2 worm cellular contexts compared by ENCODE assay signal in genomic region chrV:9690728-9691127, ce11.
A peak's percentile ranks its signal among the peaks of the same experiment; 100 is the strongest.
TF ChIP-seq lines count a peak whose summit lies in the region.

No protein-coding gene starts in this region.

TF ChIP-seq in whole organism, L2 larva, 48 proteins besides CTCF, POLR2A, EP300 and RAD21 (continued from another document):
- TF ChIP-seq elt-3 (tag; optimal IDR thresholded peaks at IDR 0.05; lab: Kevin White, UChicago) = no peak
- TF ChIP-seq crh-2 (tag; optimal IDR thresholded peaks at IDR 0.05; lab: Kevin White, UChicago) = peak; percentile 58
- TF ChIP-seq F13H6.1 (tag; optimal IDR thresholded peaks at IDR 0.05; lab: Kevin White, UChicago) = peak; percentile 4
- no peak for TF ChIP-seq lin-13 (GFP tag; optimal IDR thresholded peaks at IDR 0.05; lab: Kevin White, UChicago)
- TF ChIP-seq blmp-1 (tag; optimal IDR thresholded peaks at IDR 0.05; lab: Kevin White, UChicago; ENCODE audit: insufficient read depth) = peak; percentile 98
- TF ChIP-seq C34F6.9 (tag; optimal IDR thresholded peaks at IDR 0.05; lab: Kevin White, UChicago) = peak; percentile 72
- TF ChIP-seq snpc-4 (tag; optimal IDR thresholded peaks at IDR 0.05; lab: Kevin White, UChicago) = no peak
- TF ChIP-seq peb-1 (tag; optimal IDR thresholded peaks at IDR 0.05; lab: Kevin White, UChicago) = no peak
- TF ChIP-seq sma-9 (GFP tag; optimal IDR thresholded peaks at IDR 0.05; lab: Kevin White, UChicago) = peak; percentile 43
- no peak for TF ChIP-seq sma-9 (tag; optimal IDR thresholded peaks at IDR 0.05; lab: Kevin White, UChicago)
- no peak for TF ChIP-seq ama-1 (optimal IDR thresholded peaks at IDR 0.05; lab: Kevin White, UChicago)
- TF ChIP-seq unc-55 (GFP tag; optimal IDR thresholded peaks at IDR 0.05; lab: Kevin White, UChicago) = peak; percentile 43
- TF ChIP-seq lin-39 (tag; optimal IDR thresholded peaks at IDR 0.05; lab: Kevin White, UChicago) = no peak
- no peak for TF ChIP-seq ZK546.5 (tag; optimal IDR thresholded peaks at IDR 0.05; lab: Kevin White, UChicago)
- no peak for TF ChIP-seq ztf-11 (tag; optimal IDR thresholded peaks at IDR 0.05; lab: Kevin White, UChicago)
TF ChIP-seq in whole organism, L2 larva: peak in this region for 14.

TF ChIP-seq in whole organism, L4 larva, 104 proteins besides CTCF, POLR2A, EP300 and RAD21 (continued from another document):
- TF ChIP-seq duxl-1 (tag; optimal IDR thresholded peaks at IDR 0.05; lab: Kevin White, UChicago; ENCODE audit: poor library complexity) = peak; percentile 7
- TF ChIP-seq rbr-2 (tag; optimal IDR thresholded peaks at IDR 0.05; lab: Kevin White, UChicago) = no peak
- no peak for TF ChIP-seq daf-8 (GFP tag; IDR thresholded peaks at IDR 0.05; lab: Robert Waterston, UW)
- TF ChIP-seq mes-2 (tag; optimal IDR thresholded peaks at IDR 0.05; lab: Kevin White, UChicago; ENCODE audit: poor library complexity, severe bottlenecking) = peak; percentile 71
- TF ChIP-seq zfp-3 (GFP tag; conservative IDR thresholded peaks at IDR 0.05; lab: Robert Waterston, UW) = no peak
- 0 out of 2 replicates have a peak, but pooled peaks have one; percentile 36 for TF ChIP-seq hmg-1.1 (GFP tag; IDR thresholded peaks at IDR 0.05; lab: Robert Waterston, UW)
- TF ChIP-seq tra-1 (GFP tag; IDR thresholded peaks at IDR 0.05; lab: Robert Waterston, UW) = no peak
